Fruit fly (Drosophila melanogaster) whole organism, embryonic: ENCODE data around the gene CG14535.

Experiments
- Aef1 ChIP-seq: fragments of 200-800 bp; sonication (Bioruptor generic); IDR thresholded peaks from 3 replicates; pipeline ENCODE4 v1.3.6; 2022; ENCODE audit warnings: missing biosample characterization, missing genetic modification characterization
- Asciz ChIP-seq: fragments of 200-800 bp; sonication (Bioruptor generic); optimal IDR thresholded peaks from 2 replicates; lab custom pipeline; 2017; ENCODE audit warnings: missing biosample characterization, mild to moderate bottlenecking, missing genetic modification characterization, missing genetic modification reagents
- CG10654 ChIP-seq: fragments of 200-800 bp; sonication (Bioruptor generic); optimal IDR thresholded peaks from 2 replicates; lab custom pipeline; 2016; ENCODE audit warnings: missing biosample characterization, missing genetic modification characterization
- CG12236 ChIP-seq: fragments of 200-800 bp; sonication (Bioruptor generic); optimal IDR thresholded peaks from 2 replicates; lab custom pipeline; 2016; ENCODE audit warnings: missing biosample characterization, missing genetic modification characterization
- CG1529 ChIP-seq: fragments of 200-800 bp; sonication (Bioruptor generic); optimal IDR thresholded peaks from 3 replicates; lab custom pipeline; 2018; ENCODE audit warnings: missing biosample characterization, missing genetic modification characterization
- CG30431 ChIP-seq: fragments of 200-800 bp; sonication (Bioruptor generic); optimal IDR thresholded peaks from 2 replicates; lab custom pipeline; 2017; ENCODE audit warnings: missing biosample characterization, missing genetic modification characterization
- CG34224 ChIP-seq: fragments of 200-800 bp; sonication (Bioruptor generic); IDR thresholded peaks from 3 replicates; pipeline ENCODE4 v1.3.6; 2022; ENCODE audit warnings: missing biosample characterization, missing genetic modification characterization; ENCODE audit not compliant: partially characterized antibody
- CG4404 ChIP-seq: fragments of 200-800 bp; sonication (Bioruptor generic); IDR thresholded peaks from 2 replicates; pipeline ENCODE4 v1.3.6; 2022; ENCODE audit warnings: missing biosample characterization, missing genetic modification characterization
- CG4707 ChIP-seq: fragments of 200-800 bp; sonication (Bioruptor generic); optimal IDR thresholded peaks from 2 replicates; lab custom pipeline; 2018; ENCODE audit warnings: missing biosample characterization, mild to moderate bottlenecking, missing genetic modification characterization, moderate library complexity
- CG4820 ChIP-seq: fragments of 200-800 bp; sonication (Bioruptor generic); optimal IDR thresholded peaks from 3 replicates; lab custom pipeline; 2016; ENCODE audit warnings: missing biosample characterization, missing genetic modification characterization
- CG6272 ChIP-seq: fragments of 200-800 bp; sonication (Bioruptor generic); IDR thresholded peaks from 2 replicates; pipeline ENCODE4 v1.3.6; 2022; ENCODE audit warnings: missing biosample characterization, missing genetic modification characterization
- CG7372 ChIP-seq: fragments of 200-800 bp; sonication (Bioruptor generic); IDR thresholded peaks from 2 replicates; pipeline ENCODE4 v1.3.6; 2022; ENCODE audit warnings: missing biosample characterization, missing genetic modification characterization
- CG8924 ChIP-seq: fragments of 200-800 bp; optimal IDR thresholded peaks from 3 replicates; lab custom pipeline; 2019; ENCODE audit warnings: missing biosample characterization, mild to moderate bottlenecking, missing genetic modification characterization, moderate library complexity
- D ChIP-seq, 2 experiments: fragments of 200-800 bp in 1 of 2; fragments of >200 bp in 1 of 2; sonication (Bioruptor generic) in 1 of 2; optimal IDR thresholded peaks; 2 replicates in 1 of 2; 3 replicates in 1 of 2; lab custom pipeline; 2017; ENCODE audit warnings: mild to moderate bottlenecking in 1 of 2, missing biosample characterization in 1 of 2, missing genetic modification characterization in 1 of 2, missing genetic modification reagents in 1 of 2
- Dad ChIP-seq: fragments of 200-800 bp; sonication (Bioruptor generic); optimal IDR thresholded peaks from 3 replicates; lab custom pipeline; 2016; ENCODE audit warnings: missing biosample characterization, missing genetic modification characterization
- Dbx ChIP-seq: fragments of 200-800 bp; sonication (Bioruptor generic); IDR thresholded peaks from 3 replicates; pipeline ENCODE4 v1.3.6; 2022; ENCODE audit warnings: missing biosample characterization, missing genetic modification characterization
- Gsc ChIP-seq: fragments of 200-800 bp; sonication (Bioruptor generic); IDR thresholded peaks from 2 replicates; pipeline ENCODE4 v1.3.6; 2022; ENCODE audit warnings: missing biosample characterization, missing genetic modification characterization
- HHEX ChIP-seq: fragments of 200-800 bp; sonication (Bioruptor generic); optimal IDR thresholded peaks from 3 replicates; lab custom pipeline; 2017; ENCODE audit warnings: missing biosample characterization, mild to moderate bottlenecking, missing genetic modification characterization, missing genetic modification reagents
- HLHmδ ChIP-seq: fragments of 200-800 bp; sonication (Bioruptor generic); optimal IDR thresholded peaks from 2 replicates; lab custom pipeline; 2018; ENCODE audit warnings: missing biosample characterization, mild to moderate bottlenecking, missing genetic modification characterization, moderate library complexity
- Hmr ChIP-seq: fragments of 200-800 bp; sonication (Bioruptor generic); optimal IDR thresholded peaks from 3 replicates; lab custom pipeline; 2017; ENCODE audit warnings: mild to moderate bottlenecking, missing biosample characterization, missing genetic modification reagents, missing genetic modification characterization
- Hr78 ChIP-seq, 2 experiments: fragments of 200-800 bp in 1 of 2; fragments of >200 bp in 1 of 2; sonication (Bioruptor generic) in 1 of 2; optimal IDR thresholded peaks; 2 replicates each; lab custom pipeline; 2017 to 2019; ENCODE audit warnings: missing biosample characterization in 2 of 2, missing genetic modification characterization in 2 of 2, mild to moderate bottlenecking in 1 of 2, moderate library complexity in 1 of 2
- Lim3 ChIP-seq: fragments of 200-800 bp; sonication (Bioruptor generic); IDR thresholded peaks from 2 replicates; pipeline ENCODE4 v1.3.6; 2022; ENCODE audit warnings: missing biosample characterization, missing genetic modification characterization
- Med ChIP-seq: fragments of 200-800 bp; sonication (Bioruptor generic); peaks from one replicate; lab custom pipeline; 2016; ENCODE audit warnings: missing biosample characterization, missing genetic modification characterization, mild to moderate bottlenecking, inconsistent platforms, moderate library complexity
- Ravus ChIP-seq: fragments of 200-800 bp; sonication (Bioruptor generic); IDR thresholded peaks from 2 replicates; pipeline ENCODE4 v1.3.6; 2022; ENCODE audit warnings: missing biosample characterization, missing genetic modification characterization
- Stat92E ChIP-seq, 3 experiments: fragments of >200 bp in 2 of 3; fragments of 200-800 bp in 1 of 3; sonication (Bioruptor generic) in 1 of 3; optimal IDR thresholded peaks; 2 replicates each; lab custom pipeline; 2017 to 2019; ENCODE audit warnings: missing biosample characterization in 3 of 3, missing genetic modification characterization in 3 of 3, mild to moderate bottlenecking in 1 of 3, moderate library complexity in 1 of 3
- Tbp ChIP-seq: fragments of >200 bp; optimal IDR thresholded peaks from 2 replicates; lab custom pipeline; 2018; ENCODE audit warnings: missing biosample characterization, missing genetic modification characterization
- Trl ChIP-seq, 3 experiments: fragments of >200 bp in 2 of 3; fragments of 200-800 bp in 1 of 3; sonication (Bioruptor generic) in 1 of 3; optimal IDR thresholded peaks; 2 replicates in 1 of 3; 3 replicates in 2 of 3; lab custom pipeline; 2016 to 2017; ENCODE audit warnings: missing biosample characterization in 1 of 3, missing genetic modification characterization in 1 of 3
- Vsx1 ChIP-seq: fragments of 200-800 bp; sonication (Bioruptor generic); optimal IDR thresholded peaks from 2 replicates; lab custom pipeline; 2017; ENCODE audit warnings: missing biosample characterization, mild to moderate bottlenecking, missing genetic modification characterization, missing genetic modification reagents
- Xrp1 ChIP-seq: fragments of 200-800 bp; sonication (Bioruptor generic); IDR thresholded peaks from 2 replicates; pipeline ENCODE4 v1.3.6; 2022; ENCODE audit warnings: missing biosample characterization, missing genetic modification characterization
- aop ChIP-seq: fragments of 200-800 bp; sonication (Bioruptor generic); IDR thresholded peaks from 2 replicates; pipeline ENCODE4 v1.3.6; 2022; ENCODE audit warnings: missing biosample characterization, missing genetic modification characterization
- bcd ChIP-seq: fragments of 200-800 bp; sonication (Bioruptor generic); optimal IDR thresholded peaks from 2 replicates; lab custom pipeline; 2017; ENCODE audit warnings: missing biosample characterization, mild to moderate bottlenecking, missing genetic modification characterization
- bsh ChIP-seq, 2 experiments: fragments of 200-800 bp; sonication (Bioruptor generic); optimal IDR thresholded peaks; 2 replicates each; lab custom pipeline; 2017 to 2018; ENCODE audit warnings: mild to moderate bottlenecking in 2 of 2, missing biosample characterization in 2 of 2, missing genetic modification characterization in 2 of 2, moderate library complexity in 1 of 2
- cato ChIP-seq: fragments of 200-800 bp; sonication (Bioruptor generic); optimal IDR thresholded peaks from 2 replicates; lab custom pipeline; 2016; ENCODE audit warnings: missing biosample characterization, missing genetic modification characterization, borderline replicate concordance
- chinmo ChIP-seq: fragments of 200-800 bp; sonication (Bioruptor generic); IDR thresholded peaks from 4 replicates; pipeline ENCODE4 v1.3.6; 2022; ENCODE audit warnings: missing biosample characterization, missing genetic modification characterization; ENCODE audit not compliant: partially characterized antibody
- chm ChIP-seq: fragments of 200-800 bp; sonication (Bioruptor generic); IDR thresholded peaks from 2 replicates; pipeline ENCODE4 v1.3.6; 2022; ENCODE audit warnings: missing biosample characterization, missing genetic modification characterization
- croc ChIP-seq: fragments of 200-800 bp; sonication (Bioruptor generic); conservative IDR thresholded peaks from 3 replicates; pipeline ENCODE4 v1.3.6; 2022; ENCODE audit warnings: missing biosample characterization, missing genetic modification characterization
- crol ChIP-seq: fragments of 200-800 bp; sonication (Bioruptor generic); IDR thresholded peaks from 2 replicates; pipeline ENCODE4 v1.3.6; 2022; ENCODE audit warnings: missing biosample characterization, missing genetic modification characterization
- grn ChIP-seq: fragments of 200-800 bp; sonication (Bioruptor generic); optimal IDR thresholded peaks from 3 replicates; lab custom pipeline; 2017; ENCODE audit warnings: missing biosample characterization, missing genetic modification characterization
- kah ChIP-seq: fragments of 200-800 bp; sonication (Bioruptor generic); optimal IDR thresholded peaks from 2 replicates; lab custom pipeline; 2018; ENCODE audit warnings: missing biosample characterization, mild to moderate bottlenecking, missing genetic modification characterization
- ken ChIP-seq: fragments of 200-800 bp; sonication (Bioruptor generic); IDR thresholded peaks from 3 replicates; pipeline ENCODE4 v1.3.6; 2022; ENCODE audit warnings: missing biosample characterization, missing genetic modification characterization
- kni ChIP-seq: fragments of 200-800 bp; sonication (Bioruptor generic); optimal IDR thresholded peaks from 3 replicates; lab custom pipeline; 2017; ENCODE audit warnings: mild to moderate bottlenecking, missing biosample characterization, missing genetic modification reagents, missing genetic modification characterization
- maf-S ChIP-seq: fragments of 200-800 bp; sonication (Bioruptor generic); optimal IDR thresholded peaks from 2 replicates; lab custom pipeline; 2016; ENCODE audit warnings: missing biosample characterization, missing genetic modification characterization
- nom ChIP-seq: fragments of 200-800 bp; sonication (Bioruptor generic); optimal IDR thresholded peaks from 2 replicates; lab custom pipeline; 2017; ENCODE audit warnings: missing biosample characterization, missing genetic modification characterization, mild to moderate bottlenecking, moderate library complexity, missing genetic modification reagents
- pan ChIP-seq, 4 experiments: fragments of >200 bp in 3 of 4; fragments of 200-800 bp in 1 of 4; sonication (Bioruptor generic) in 1 of 4; optimal IDR thresholded peaks in 3 of 4; IDR thresholded peaks in 1 of 4; 2 replicates each; pipeline versions ENCODE4 v1.3.6 to Lab custom; 2017 to 2022; ENCODE audit warnings: missing biosample characterization in 2 of 4, missing genetic modification characterization in 2 of 4, mixed read lengths in 1 of 4
- pnt ChIP-seq: fragments of 200-800 bp; sonication (Bioruptor generic); optimal IDR thresholded peaks from 3 replicates; lab custom pipeline; 2016; ENCODE audit warnings: missing biosample characterization, missing genetic modification characterization
- pros ChIP-seq: fragments of 200-800 bp; sonication (Bioruptor generic); optimal IDR thresholded peaks from 3 replicates; lab custom pipeline; 2019; ENCODE audit warnings: missing biosample characterization, mild to moderate bottlenecking, missing genetic modification characterization, moderate library complexity
- schlank ChIP-seq: fragments of 200-800 bp; sonication (Bioruptor generic); optimal IDR thresholded peaks from 2 replicates; lab custom pipeline; 2018; ENCODE audit warnings: missing biosample characterization, mild to moderate bottlenecking, missing genetic modification characterization
- sens ChIP-seq: fragments of 200-800 bp; sonication (Bioruptor generic); peaks from one replicate; lab custom pipeline; 2016; ENCODE audit warnings: missing biosample characterization, missing genetic modification characterization
- unc-4 ChIP-seq: fragments of 200-800 bp; sonication (Bioruptor generic); IDR thresholded peaks from 2 replicates; pipeline ENCODE4 v1.3.6; 2022; ENCODE audit warnings: missing biosample characterization, missing genetic modification characterization; ENCODE audit not compliant: partially characterized antibody

Gene CG14535

DNA sequence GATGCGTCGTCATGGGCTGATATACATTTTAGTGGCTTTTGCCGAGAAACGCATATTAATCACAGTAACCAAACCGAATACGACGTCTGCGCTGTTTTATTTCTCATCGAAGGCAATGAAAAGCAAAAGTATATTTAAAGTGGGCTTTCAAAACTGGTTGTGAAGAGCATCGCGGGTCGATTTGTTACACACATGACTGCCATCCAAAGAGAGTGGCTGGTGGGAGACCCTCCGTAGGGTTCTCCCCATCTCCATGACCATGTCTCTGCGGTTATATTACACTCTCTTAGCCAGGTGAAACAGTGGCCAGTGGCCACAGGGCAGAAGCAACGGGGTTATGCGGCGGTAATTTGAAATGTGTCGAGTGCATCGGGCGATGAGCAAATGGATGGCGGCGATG lies 25.2 kb upstream of the CG14535 start (continued):
- peak; percentile 80; the same call in 2 of the 4 replicates for TF ChIP-seq chinmo
- TF ChIP-seq pnt (GFP tag; lab: Kevin White, UChicago), result no peak
- TF ChIP-seq Med (GFP tag; lab: Kevin White, UChicago), result peak; percentile 10
- TF ChIP-seq Aef1 (GFP tag; lab: Robert Waterston, UW), result no peak
- TF ChIP-seq bcd, result no peak
- TF ChIP-seq CG4404, result no peak
- no peak for TF ChIP-seq CG4820 (GFP tag; lab: Kevin White, UChicago)
- peak; percentile 69 for TF ChIP-seq nom (GFP tag; lab: Kevin White, UChicago)
- no peak for TF ChIP-seq CG8924 (tag; lab: Kevin White, UChicago)
- TF ChIP-seq CG1529, result no peak
- TF ChIP-seq Hr78 (GFP tag; optimal IDR thresholded peaks at IDR 0.05; lab: Kevin White, UChicago), result peak in 1 of 2 experiments; percentile 36
- no peak for TF ChIP-seq Vsx1 (GFP tag; lab: Kevin White, UChicago)
- TF ChIP-seq aop (GFP tag; lab: Robert Waterston, UW), result no peak
- TF ChIP-seq CG7372 (GFP tag; lab: Robert Waterston, UW), result no peak
- no peak for TF ChIP-seq pros
- no peak for TF ChIP-seq ken (GFP tag; lab: Robert Waterston, UW)
- no peak for TF ChIP-seq Ravus (GFP tag; lab: Robert Waterston, UW)
- TF ChIP-seq pan (optimal IDR thresholded peaks at IDR 0.05; lab: Kevin White, UChicago), result no peak
- TF ChIP-seq pan (GFP tag; optimal IDR thresholded peaks at IDR 0.05 in 1 of 2, IDR thresholded peaks at IDR 0.05 in 1 of 2), result no peak
- TF ChIP-seq grn, result no peak
- no peak for TF ChIP-seq unc-4 (GFP tag; lab: Robert Waterston, UW)
- TF ChIP-seq CG34224, result peak; percentile 19; the same call in 1 of the 3 replicates
- TF ChIP-seq schlank, result no peak
- TF ChIP-seq croc, result no peak
- TF ChIP-seq HHEX (GFP tag; lab: Kevin White, UChicago), result no peak
- no peak for TF ChIP-seq Stat92E (GFP tag; optimal IDR thresholded peaks at IDR 0.05; lab: Kevin White, UChicago)
- TF ChIP-seq Xrp1 (GFP tag; lab: Robert Waterston, UW), result no peak
- TF ChIP-seq Hmr, result no peak
- no peak for TF ChIP-seq Tbp
- TF ChIP-seq maf-S, result no peak
- TF ChIP-seq CG4707 (GFP tag; lab: Kevin White, UChicago), result no peak
- no peak for TF ChIP-seq chm (GFP tag; lab: Robert Waterston, UW)
- peak; percentile 42 to 51 for TF ChIP-seq Trl (optimal IDR thresholded peaks at IDR 0.05; lab: Kevin White, UChicago)
- TF ChIP-seq Trl (GFP tag; optimal IDR thresholded peaks at IDR 0.05; lab: Kevin White, UChicago), result no peak
- no peak for TF ChIP-seq Asciz (GFP tag; lab: Kevin White, UChicago)
- TF ChIP-seq bsh (GFP tag; optimal IDR thresholded peaks at IDR 0.05; lab: Kevin White, UChicago), result no peak
- 0 out of 2 replicates have a peak, but pooled peaks have one; percentile 17 for TF ChIP-seq crol
- peak; percentile 1 for TF ChIP-seq kni (GFP tag; lab: Kevin White, UChicago)
- TF ChIP-seq cato, result no peak
- no peak for TF ChIP-seq CG12236 (GFP tag; lab: Kevin White, UChicago)
- no peak for TF ChIP-seq D (optimal IDR thresholded peaks at IDR 0.05; lab: Kevin White, UChicago)
- TF ChIP-seq D (GFP tag; optimal IDR thresholded peaks at IDR 0.05; lab: Kevin White, UChicago), result no peak
- TF ChIP-seq Dad, result no peak
- TF ChIP-seq Gsc (GFP tag; lab: Robert Waterston, UW), result no peak
- no peak for TF ChIP-seq Lim3 (GFP tag; lab: Robert Waterston, UW)
- TF ChIP-seq CG30431 (GFP tag; lab: Kevin White, UChicago), result no peak
- TF ChIP-seq sens (GFP tag; lab: Kevin White, UChicago), result no peak
- TF ChIP-seq CG10654 (GFP tag; lab: Kevin White, UChicago), result no peak
- no peak for TF ChIP-seq CG6272 (GFP tag; lab: Robert Waterston, UW)
- TF ChIP-seq Dbx, result no peak
- peak; percentile 0 for TF ChIP-seq HLHmδ (GFP tag; lab: Kevin White, UChicago)
- TF ChIP-seq kah (GFP tag; lab: Kevin White, UChicago), result no peak
